ENCODE assay signal across 7 worm cellular contexts in the genomic region with DNA sequence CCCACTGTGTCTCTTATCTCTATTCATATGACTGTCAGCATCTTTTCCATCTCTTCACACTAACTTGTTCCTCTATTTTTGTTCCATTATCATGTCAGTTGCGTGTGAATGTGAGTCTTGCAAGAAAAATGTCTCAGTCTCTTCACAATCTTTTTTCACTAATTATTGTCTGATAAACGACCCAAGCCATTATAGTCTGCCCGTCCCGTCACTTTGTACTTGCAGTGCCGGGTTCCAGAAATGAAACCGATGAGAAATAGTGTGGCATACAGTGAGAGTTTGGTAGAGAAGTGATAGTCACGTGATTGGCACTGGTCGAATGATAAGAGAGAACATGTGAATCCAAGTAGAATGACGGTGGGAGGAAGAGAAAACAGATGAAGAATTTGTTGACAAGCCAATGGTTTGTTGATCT.
A peak's percentile ranks its signal among the peaks of the same experiment; 100 is the strongest.
TF ChIP-seq lines count a peak whose summit lies in the region.

No protein-coding gene starts in this region.

TF ChIP-seq in whole organism, L1 larva, 84 proteins besides CTCF, POLR2A, EP300 and RAD21 (continues in another document):
- TF ChIP-seq lin-13 (GFP tag; optimal IDR thresholded peaks at IDR 0.05; lab: Kevin White, UChicago) (peak; percentile 44), sup-37 (GFP tag; optimal IDR thresholded peaks at IDR 0.05; lab: Kevin White, UChicago) (peak; percentile 26), lin-35 (GFP tag; optimal IDR thresholded peaks at IDR 0.05; lab: Kevin White, UChicago) (peak; percentile 15 to 82), blmp-1 (tag; optimal IDR thresholded peaks at IDR 0.05; lab: Kevin White, UChicago) (peak; percentile 85), ceh-63 (GFP tag; optimal IDR thresholded peaks at IDR 0.05; lab: Kevin White, UChicago) (no peak), ceh-8 (GFP tag; optimal IDR thresholded peaks at IDR 0.05; lab: Kevin White, UChicago) (no peak), xbp-1 (tag; optimal IDR thresholded peaks at IDR 0.05; lab: Kevin White, UChicago) (peak; percentile 63), swsn-7 (tag; optimal IDR thresholded peaks at IDR 0.05; lab: Kevin White, UChicago) (peak; percentile 64), hlh-17 (GFP tag; optimal IDR thresholded peaks at IDR 0.05; lab: Kevin White, UChicago; ENCODE audit: borderline replicate concordance) (no peak), pqm-1 (tag; optimal IDR thresholded peaks at IDR 0.05; lab: Kevin White, UChicago) (peak; percentile 68), nhr-11 (tag; optimal IDR thresholded peaks at IDR 0.05; lab: Kevin White, UChicago) (peak; percentile 72), nhr-28 (tag; optimal IDR thresholded peaks at IDR 0.05; lab: Kevin White, UChicago) (no peak)

TF ChIP-seq in whole organism, L2 larva, 48 proteins besides CTCF, POLR2A, EP300 and RAD21 (continues in another document):
- TF ChIP-seq nhr-23 (tag; optimal IDR thresholded peaks at IDR 0.05; lab: Kevin White, UChicago) (no peak), sem-4 (tag; optimal IDR thresholded peaks at IDR 0.05; lab: Kevin White, UChicago) (peak; percentile 84), nhr-21 (tag; optimal IDR thresholded peaks at IDR 0.05; lab: Kevin White, UChicago) (peak; percentile 98), nhr-11 (tag; optimal IDR thresholded peaks at IDR 0.05; lab: Kevin White, UChicago) (peak; percentile 34), R02D3.7 (tag; optimal IDR thresholded peaks at IDR 0.05; lab: Kevin White, UChicago) (no peak), sma-3 (GFP tag; optimal IDR thresholded peaks at IDR 0.05; lab: Kevin White, UChicago) (peak; percentile 99), elt-3 (tag; optimal IDR thresholded peaks at IDR 0.05; lab: Kevin White, UChicago) (no peak), ceh-82 (tag; optimal IDR thresholded peaks at IDR 0.05; lab: Kevin White, UChicago) (no peak), lsy-2 (tag; optimal IDR thresholded peaks at IDR 0.05; lab: Kevin White, UChicago) (peak in 1 of 2 experiments; percentile 89), ama-1 (optimal IDR thresholded peaks at IDR 0.05; lab: Kevin White, UChicago) (no peak), mab-5 (tag; optimal IDR thresholded peaks at IDR 0.05; lab: Kevin White, UChicago) (peak; percentile 83), unc-39 (tag; optimal IDR thresholded peaks at IDR 0.05; lab: Kevin White, UChicago) (no peak), skn-1 (tag; optimal IDR thresholded peaks at IDR 0.05; lab: Kevin White, UChicago) (no peak)

TF ChIP-seq in whole organism, L3 larva, 47 proteins besides CTCF, POLR2A, EP300 and RAD21 (continues in another document):
- TF ChIP-seq nhr-11 (tag; optimal IDR thresholded peaks at IDR 0.05; lab: Kevin White, UChicago), result peak; percentile 89
- TF ChIP-seq nhr-43 (tag; optimal IDR thresholded peaks at IDR 0.05; lab: Kevin White, UChicago; ENCODE audit: poor library complexity, severe bottlenecking), result peak; percentile 92
- TF ChIP-seq nhr-25 (tag; optimal IDR thresholded peaks at IDR 0.05; lab: Kevin White, UChicago), result peak; percentile 87
- peak; percentile 25 to 95 (median 30) for TF ChIP-seq elt-3 (tag; optimal IDR thresholded peaks at IDR 0.05; lab: Kevin White, UChicago)
- TF ChIP-seq fkh-2 (tag; optimal IDR thresholded peaks at IDR 0.05; lab: Kevin White, UChicago), result no peak
- TF ChIP-seq egl-5 (tag; optimal IDR thresholded peaks at IDR 0.05; lab: Kevin White, UChicago), result peak; percentile 53
- TF ChIP-seq daf-12 (tag; optimal IDR thresholded peaks at IDR 0.05; lab: Kevin White, UChicago), result peak; percentile 8
- TF ChIP-seq fkh-10 (GFP tag; optimal IDR thresholded peaks at IDR 0.05; lab: Kevin White, UChicago), result no peak
- TF ChIP-seq R02D3.7 (tag; optimal IDR thresholded peaks at IDR 0.05; lab: Kevin White, UChicago), result peak; percentile 48
- no peak for TF ChIP-seq sea-2 (GFP tag; optimal IDR thresholded peaks at IDR 0.05; lab: Kevin White, UChicago)
- no peak for TF ChIP-seq unc-39 (tag; optimal IDR thresholded peaks at IDR 0.05; lab: Kevin White, UChicago)
- TF ChIP-seq nfya-1 (tag; optimal IDR thresholded peaks at IDR 0.05; lab: Kevin White, UChicago; ENCODE audit: insufficient read depth), result peak; percentile 70

TF ChIP-seq in whole organism, L4 larva, 104 proteins besides CTCF, POLR2A, EP300 and RAD21 (continues in another document):
- TF ChIP-seq mep-1 (tag; optimal IDR thresholded peaks at IDR 0.05; lab: Kevin White, UChicago) (peak; percentile 81), nhr-237 (tag; optimal IDR thresholded peaks at IDR 0.05; lab: Kevin White, UChicago) (no peak), lir-3 (tag; optimal IDR thresholded peaks at IDR 0.05; lab: Kevin White, UChicago) (no peak), lin-39 (tag; optimal IDR thresholded peaks at IDR 0.05; lab: Kevin White, UChicago) (no peak), aha-1 (tag; lab: Kevin White, UChicago) (peak; percentile 99), nhr-25 (tag; optimal IDR thresholded peaks at IDR 0.05; lab: Kevin White, UChicago; ENCODE audit: borderline replicate concordance, insufficient read depth) (no peak), lim-7 (GFP tag; IDR thresholded peaks at IDR 0.05; lab: Robert Waterston, UW) (no peak), mes-2 (tag; optimal IDR thresholded peaks at IDR 0.05; lab: Kevin White, UChicago; ENCODE audit: poor library complexity, severe bottlenecking) (peak; percentile 48), spr-1 (tag; optimal IDR thresholded peaks at IDR 0.05; lab: Kevin White, UChicago) (peak; percentile 87), daf-8 (GFP tag; IDR thresholded peaks at IDR 0.05; lab: Robert Waterston, UW) (no peak), F10B5.3 (tag; optimal IDR thresholded peaks at IDR 0.05; lab: Kevin White, UChicago) (no peak), mxl-3 (GFP tag; optimal IDR thresholded peaks at IDR 0.05; lab: Kevin White, UChicago) (peak; percentile 92), lin-13 (GFP tag; optimal IDR thresholded peaks at IDR 0.05; lab: Kevin White, UChicago) (peak; percentile 83)

TF ChIP-seq in whole organism, late embryonic, 69 proteins besides CTCF, POLR2A, EP300 and RAD21 (continues in another document):
- no peak for TF ChIP-seq ets-4 (tag; optimal IDR thresholded peaks at IDR 0.05; lab: Kevin White, UChicago)
- TF ChIP-seq ceh-6 (GFP tag; optimal IDR thresholded peaks at IDR 0.05; lab: Kevin White, UChicago), result no peak
- TF ChIP-seq ceh-24 (tag; optimal IDR thresholded peaks at IDR 0.05; lab: Kevin White, UChicago), result no peak
- peak; percentile 82 for TF ChIP-seq hlh-30 (tag; optimal IDR thresholded peaks at IDR 0.05; lab: Kevin White, UChicago; ENCODE audit: insufficient read depth)
- TF ChIP-seq ceh-30 (tag; optimal IDR thresholded peaks at IDR 0.05; lab: Kevin White, UChicago), result no peak
- no peak for TF ChIP-seq ttx-3 (tag; optimal IDR thresholded peaks at IDR 0.05; lab: Kevin White, UChicago)
- peak; percentile 51 for TF ChIP-seq pqm-1 (tag; optimal IDR thresholded peaks at IDR 0.05; lab: Kevin White, UChicago)
- TF ChIP-seq hlh-15 (tag; optimal IDR thresholded peaks at IDR 0.05; lab: Kevin White, UChicago), result no peak
- no peak for TF ChIP-seq unc-3 (GFP tag; conservative IDR thresholded peaks at IDR 0.05; lab: Robert Waterston, UW)
- TF ChIP-seq unc-3 (tag; optimal IDR thresholded peaks at IDR 0.05; lab: Kevin White, UChicago), result no peak
- TF ChIP-seq fkh-6 (tag; optimal IDR thresholded peaks at IDR 0.05; lab: Kevin White, UChicago), result no peak
- TF ChIP-seq odd-2 (tag; optimal IDR thresholded peaks at IDR 0.05; lab: Kevin White, UChicago), result no peak
- TF ChIP-seq eyg-1 (tag; optimal IDR thresholded peaks at IDR 0.05; lab: Kevin White, UChicago), result no peak
- TF ChIP-seq pax-1 (tag; optimal IDR thresholded peaks at IDR 0.05; lab: Kevin White, UChicago), result no peak

TF ChIP-seq in whole organism, mixed stage, embryonic, 35 proteins besides CTCF, POLR2A, EP300 and RAD21:
- no peak for TF ChIP-seq ham-2 (GFP tag; optimal IDR thresholded peaks at IDR 0.05; lab: Kevin White, UChicago)
- no peak for TF ChIP-seq sptf-1 (tag; optimal IDR thresholded peaks at IDR 0.05; lab: Kevin White, UChicago)
- TF ChIP-seq nhr-2 (tag; optimal IDR thresholded peaks at IDR 0.05; lab: Kevin White, UChicago), result no peak
- no peak for TF ChIP-seq nhr-28 (tag; optimal IDR thresholded peaks at IDR 0.05; lab: Kevin White, UChicago)
- peak; percentile 22 for TF ChIP-seq unc-120 (tag; optimal IDR thresholded peaks at IDR 0.05; lab: Kevin White, UChicago; ENCODE audit: poor library complexity, severe bottlenecking)
- TF ChIP-seq lsy-2 (tag; optimal IDR thresholded peaks at IDR 0.05; lab: Kevin White, UChicago), result no peak
- peak; percentile 35 for TF ChIP-seq unc-62 (GFP tag; optimal IDR thresholded peaks at IDR 0.05; lab: Kevin White, UChicago)
- TF ChIP-seq bed-3 (GFP tag; optimal IDR thresholded peaks at IDR 0.05; lab: Kevin White, UChicago), result no peak
- TF ChIP-seq elt-3 (tag; optimal IDR thresholded peaks at IDR 0.05; lab: Kevin White, UChicago), result peak; percentile 69
- TF ChIP-seq M03D4.4 (tag; optimal IDR thresholded peaks at IDR 0.05; lab: Kevin White, UChicago), result no peak
- TF ChIP-seq ceh-83 (GFP tag; optimal IDR thresholded peaks at IDR 0.05; lab: Kevin White, UChicago), result no peak
- no peak for TF ChIP-seq mls-2 (tag; optimal IDR thresholded peaks at IDR 0.05; lab: Kevin White, UChicago)

TF ChIP-seq in whole organism, young adult, 124 proteins besides CTCF, POLR2A, EP300 and RAD21 (continues in another document):
- TF ChIP-seq ZK185.1 (tag; optimal IDR thresholded peaks at IDR 0.05; lab: Kevin White, UChicago; ENCODE audit: poor library complexity, severe bottlenecking), result peak; percentile 34
- TF ChIP-seq die-1 (tag; optimal IDR thresholded peaks at IDR 0.05; lab: Kevin White, UChicago), result peak; percentile 55
- TF ChIP-seq repo-1 (tag; optimal IDR thresholded peaks at IDR 0.05; lab: Kevin White, UChicago), result peak; percentile 43
- peak; percentile 36; the same call in 1 of the 2 replicates for TF ChIP-seq mcd-1 (GFP tag; IDR thresholded peaks at IDR 0.05; lab: Robert Waterston, UW)
- TF ChIP-seq Y53G8AR.9 (GFP tag; conservative IDR thresholded peaks at IDR 0.05; lab: Robert Waterston, UW), result peak; percentile 74; the same call in 1 of the 2 replicates
- peak; percentile 81 for TF ChIP-seq B0336.3 (GFP tag; IDR thresholded peaks at IDR 0.05; lab: Robert Waterston, UW)
- peak; percentile 96 for TF ChIP-seq chd-7 (tag; optimal IDR thresholded peaks at IDR 0.05; lab: Kevin White, UChicago)
- TF ChIP-seq lir-1 (GFP tag; conservative IDR thresholded peaks at IDR 0.05; lab: Robert Waterston, UW), result peak; percentile 64
- 0 out of 2 replicates have a peak, but pooled peaks have one; percentile 17 for TF ChIP-seq lin-26 (GFP tag; IDR thresholded peaks at IDR 0.05; lab: Robert Waterston, UW)
- TF ChIP-seq lin-40 (tag; optimal IDR thresholded peaks at IDR 0.05; lab: Kevin White, UChicago), result peak; percentile 93
- peak; percentile 75 for TF ChIP-seq hmg-1.2 (GFP tag; IDR thresholded peaks at IDR 0.05; lab: Robert Waterston, UW)
- peak; percentile 87 for TF ChIP-seq tlf-1 (GFP tag; optimal IDR thresholded peaks at IDR 0.05; lab: Kevin White, UChicago)
- TF ChIP-seq hsf-1 (GFP tag; IDR thresholded peaks at IDR 0.05; lab: Robert Waterston, UW), result peak; percentile 70; the same call in 1 of the 2 replicates
- peak; percentile 67 for TF ChIP-seq K12H6.12 (tag; optimal IDR thresholded peaks at IDR 0.05; lab: Kevin White, UChicago)
- TF ChIP-seq egl-44 (GFP tag; IDR thresholded peaks at IDR 0.05; lab: Robert Waterston, UW), result peak; percentile 85; the same call in 1 of the 2 replicates
- TF ChIP-seq F37B4.10 (GFP tag; IDR thresholded peaks at IDR 0.05; lab: Robert Waterston, UW), result 0 out of 2 replicates have a peak, but pooled peaks have one; percentile 66
- no peak for TF ChIP-seq F52B5.7 (tag; optimal IDR thresholded peaks at IDR 0.05; lab: Kevin White, UChicago)
